Fruit fly (Drosophila melanogaster): ENCODE measurements around the gene CG16853.
A peak's percentile ranks its signal among the peaks of the same experiment; 100 is the strongest.

Gene CG16853

DNA sequence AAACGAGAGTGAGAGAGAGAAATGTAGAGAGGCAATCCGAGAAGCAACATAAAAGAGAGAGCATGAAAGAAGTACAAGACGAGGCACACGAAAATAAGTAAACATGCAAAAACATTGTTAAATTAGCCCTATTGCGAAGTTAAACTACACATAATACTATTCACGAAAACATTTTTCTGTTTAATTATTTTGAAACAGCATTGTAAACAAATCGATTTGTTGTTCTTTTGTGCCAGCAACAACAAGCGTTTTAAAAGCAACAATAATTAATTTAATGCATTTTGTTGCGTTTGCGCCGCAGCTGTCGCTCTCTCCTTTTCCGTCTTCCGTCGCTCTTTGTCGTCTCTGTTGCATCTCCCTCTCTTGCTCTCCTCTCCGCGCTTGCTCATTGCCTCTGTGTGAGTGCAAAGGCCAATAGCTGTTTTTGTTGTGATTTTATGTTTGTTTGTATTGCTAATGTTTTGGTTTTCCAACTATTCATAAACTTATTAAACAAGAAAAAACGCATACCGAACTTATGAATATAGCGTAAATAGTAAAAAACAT lies 8.5 kb downstream of the CG16853 start (continued):
- TF ChIP-seq CG11294 (GFP tag; IDR thresholded peaks at IDR 0.05) (no peak), Hr4 (GFP tag; optimal IDR thresholded peaks at IDR 0.05) (no peak), CG6792 (GFP tag; optimal IDR thresholded peaks at IDR 0.05) (no peak), Gug (GFP tag; IDR thresholded peaks at IDR 0.05) (no peak), lz (GFP tag; optimal IDR thresholded peaks at IDR 0.05) (no peak), Hr39 (GFP tag; optimal IDR thresholded peaks at IDR 0.05) (no peak), cyc (GFP tag; optimal IDR thresholded peaks at IDR 0.05) (no peak), Sox102F (GFP tag; optimal IDR thresholded peaks at IDR 0.05) (no peak), CG11902 (GFP tag; optimal IDR thresholded peaks at IDR 0.05) (no peak), CG6854 (GFP tag; optimal IDR thresholded peaks at IDR 0.05) (no peak), dac (GFP tag; optimal IDR thresholded peaks at IDR 0.05) (no peak), svp (GFP tag) (peak; percentile 92), net (GFP tag; optimal IDR thresholded peaks at IDR 0.05) (no peak), CG8632 (GFP tag; optimal IDR thresholded peaks at IDR 0.05) (no peak), ss (GFP tag; optimal IDR thresholded peaks at IDR 0.05) (peak; percentile 54 to 73), OdsH (GFP tag; optimal IDR thresholded peaks at IDR 0.05) (no peak), eg (GFP tag; IDR thresholded peaks at IDR 0.05) (peak; percentile 74; the same call in 2 of the 3 replicates), CG10669 (GFP tag; optimal IDR thresholded peaks at IDR 0.05) (peak; percentile 29), spab (GFP tag; optimal IDR thresholded peaks at IDR 0.05) (peak; percentile 34), CG3032 (tag; optimal IDR thresholded peaks at IDR 0.05) (peak; percentile 11), achi (GFP tag; optimal IDR thresholded peaks at IDR 0.05) (no peak), Met (GFP tag; optimal IDR thresholded peaks at IDR 0.05) (no peak)

DNA sequence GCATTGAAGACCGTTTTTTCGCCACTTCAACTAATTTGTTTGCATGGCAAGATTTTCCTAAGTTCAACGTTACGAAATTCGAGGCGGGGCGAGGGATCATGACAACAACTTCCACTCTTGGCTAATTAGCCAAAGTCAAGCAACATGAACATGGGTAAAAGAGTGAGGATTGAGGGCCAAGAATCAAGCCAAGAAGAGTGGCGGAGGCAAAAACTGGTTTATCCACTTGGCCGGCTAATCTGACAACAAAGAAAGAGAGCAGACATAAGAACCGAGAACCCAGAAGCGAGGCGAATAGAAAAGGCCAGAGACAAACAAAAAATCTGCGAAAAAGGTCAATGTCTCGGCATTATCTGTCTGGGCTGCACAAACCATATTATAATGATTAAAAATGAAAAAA lies 10.6 kb downstream of the CG16853 start:
- no peak for TF ChIP-seq salr (GFP tag; optimal IDR thresholded peaks at IDR 0.05)
- peak; percentile 62 for TF ChIP-seq svp (GFP tag)
- TF ChIP-seq ss (GFP tag; optimal IDR thresholded peaks at IDR 0.05): peak in 1 of 2 experiments; percentile 31
- TF ChIP-seq CG16779 (tag; optimal IDR thresholded peaks at IDR 0.05): no peak
- peak; percentile 46 for TF ChIP-seq dsx (GFP tag; optimal IDR thresholded peaks at IDR 0.05; ENCODE audit: poor library complexity, severe bottlenecking)

DNA sequence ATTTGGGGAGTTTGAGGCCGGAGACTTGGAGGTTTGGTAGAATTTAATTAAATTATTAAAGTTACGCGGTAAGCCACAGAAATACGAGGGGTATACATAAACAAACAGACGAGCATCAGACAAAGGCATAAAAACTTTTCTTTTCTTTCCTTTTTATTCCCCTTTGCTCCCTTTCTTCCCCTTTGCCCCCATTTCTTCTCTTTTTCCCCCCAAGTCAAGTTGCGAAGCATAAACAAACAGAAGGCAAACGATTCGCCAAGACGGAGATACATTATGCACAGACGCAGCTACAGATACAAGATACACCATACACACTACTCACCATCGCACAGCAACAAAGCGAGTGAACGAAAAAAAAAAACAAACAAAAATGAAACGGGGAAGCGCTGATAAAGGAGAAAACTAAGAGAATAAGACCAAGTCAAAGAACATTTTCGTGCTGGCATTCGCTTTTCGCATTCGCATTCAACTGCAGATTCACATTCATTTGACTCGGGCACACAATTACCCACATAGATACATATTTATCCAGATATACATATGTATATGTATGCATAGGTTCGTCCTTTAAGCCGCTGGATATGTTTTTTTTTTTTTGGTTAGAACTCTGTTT lies 12.6 kb downstream of the CG16853 start:
- TF ChIP-seq topi (GFP tag; optimal IDR thresholded peaks at IDR 0.05) (no peak), CG8319 (GFP tag; optimal IDR thresholded peaks at IDR 0.05) (no peak), Blimp-1 (GFP tag; optimal IDR thresholded peaks at IDR 0.05) (no peak), Hr4 (GFP tag; optimal IDR thresholded peaks at IDR 0.05) (no peak), CG6163 (GFP tag; IDR thresholded peaks at IDR 0.05) (peak; percentile 47; the same call in 2 of the 3 replicates), achi (GFP tag; optimal IDR thresholded peaks at IDR 0.05) (no peak), Eip78C (GFP tag) (peak; percentile 52), Sox14 (GFP tag; optimal IDR thresholded peaks at IDR 0.05) (no peak), CG11902 (GFP tag; optimal IDR thresholded peaks at IDR 0.05) (no peak), CG8119 (GFP tag; IDR thresholded peaks at IDR 0.05) (no peak), CG1621 (tag; optimal IDR thresholded peaks at IDR 0.05) (no peak), CG6792 (GFP tag; optimal IDR thresholded peaks at IDR 0.05) (no peak), eg (GFP tag; IDR thresholded peaks at IDR 0.05) (no peak), CG6808 (GFP tag; optimal IDR thresholded peaks at IDR 0.05) (peak; percentile 24), acj6 (GFP tag; optimal IDR thresholded peaks at IDR 0.05) (no peak), salr (GFP tag; optimal IDR thresholded peaks at IDR 0.05) (no peak), vri (GFP tag; optimal IDR thresholded peaks at IDR 0.05) (no peak), fkh (GFP tag; optimal IDR thresholded peaks at IDR 0.05) (no peak), dsx (GFP tag; optimal IDR thresholded peaks at IDR 0.05; ENCODE audit: poor library complexity, severe bottlenecking) (peak; percentile 14), Lpt (GFP tag; optimal IDR thresholded peaks at IDR 0.05) (peak; percentile 46), CG15336 (GFP tag; IDR thresholded peaks at IDR 0.05) (no peak), CG31627 (GFP tag; optimal IDR thresholded peaks at IDR 0.05) (no peak), Ets96B (tag; optimal IDR thresholded peaks at IDR 0.05) (no peak), fd59A (GFP tag; optimal IDR thresholded peaks at IDR 0.05) (no peak), CG6854 (GFP tag; optimal IDR thresholded peaks at IDR 0.05) (no peak), lz (GFP tag; optimal IDR thresholded peaks at IDR 0.05) (no peak), Ets21C (GFP tag; optimal IDR thresholded peaks at IDR 0.05) (no peak), CG34406 (GFP tag; optimal IDR thresholded peaks at IDR 0.05) (no peak), CG10669 (GFP tag; optimal IDR thresholded peaks at IDR 0.05) (no peak), CG16779 (tag; optimal IDR thresholded peaks at IDR 0.05) (no peak), fd85E (GFP tag; optimal IDR thresholded peaks at IDR 0.05) (no peak), Eip75B (GFP tag; optimal IDR thresholded peaks at IDR 0.05) (peak; percentile 1), spab (GFP tag; optimal IDR thresholded peaks at IDR 0.05) (no peak)
